Fruit fly (Drosophila melanogaster) Kc167 (cell line): ENCODE data around the gene red.

Experiments
- Myc ChIP-seq: fragments of >200 bp; optimal IDR thresholded peaks from 2 replicates; lab custom pipeline; 2017; ENCODE audit warnings: missing external identifiers
- Sin3A ChIP-seq: fragments of >200 bp; optimal IDR thresholded peaks from 2 replicates; lab custom pipeline; 2018; ENCODE audit warnings: missing external identifiers
- h ChIP-seq: fragments of >200 bp; optimal IDR thresholded peaks from 3 replicates; lab custom pipeline; 2018; ENCODE audit warnings: missing external identifiers
- insv ChIP-seq: fragments of >200 bp; optimal IDR thresholded peaks from 3 replicates; lab custom pipeline; 2018; ENCODE audit warnings: missing external identifiers
- psq ChIP-seq: fragments of >200 bp; optimal IDR thresholded peaks from 2 replicates; lab custom pipeline; 2017; ENCODE audit warnings: missing external identifiers
- ttk ChIP-seq: sonication (Bioruptor generic); optimal IDR thresholded peaks from 2 replicates; lab custom pipeline; 2017; ENCODE audit warnings: missing external identifiers

red gene

dm6 chr3R:14346838-14347745, 58.2 kb downstream of the red start:
- TF ChIP-seq psq (lab: Kevin White, UChicago) (no peak), h (no peak), insv (lab: Kevin White, UChicago) (no peak), Myc (lab: Kevin White, UChicago) (no peak), Sin3A (lab: Kevin White, UChicago) (no peak), ttk (lab: Kevin White, UChicago) (no peak)

dm6 chr3R:14348480-14348879, 59.6 kb downstream of the red start:
- TF ChIP-seq Myc (lab: Kevin White, UChicago) (no peak), h (no peak), ttk (lab: Kevin White, UChicago) (no peak), Sin3A (lab: Kevin White, UChicago) (no peak), insv (lab: Kevin White, UChicago) (no peak), psq (lab: Kevin White, UChicago) (no peak)

- TF ChIP-seq Sin3A (lab: Kevin White, UChicago) (no peak), psq (lab: Kevin White, UChicago) (no peak), Myc (lab: Kevin White, UChicago) (no peak), h (no peak)
Observed at dm6 chr3R:14351418-14351817, 62.5 kb downstream of the red start.
